Worm (Caenorhabditis elegans) whole organism, late embryonic: ENCODE measurements around the gene F46F5.7.

Source experiments
- K09A11.1 ChIP-seq: sonication (generic microtip); optimal IDR thresholded peaks from 2 replicates; lab custom pipeline; 2017; ENCODE audit warnings: antibody characterized with exemption, mild to moderate bottlenecking, missing genetic modification characterization, missing compliant biosample characterization; ENCODE audit not compliant: insufficient read depth
- ama-1 ChIP-seq: fragments of 150-350 bp; optimal IDR thresholded peaks from 2 replicates; lab custom pipeline; 2014
- ceh-14 ChIP-seq: sonication (generic microtip); optimal IDR thresholded peaks from 2 replicates; lab custom pipeline; 2016; ENCODE audit warnings: missing genotype, missing genetic modification characterization, missing compliant biosample characterization
- ceh-6 ChIP-seq: fragments of 200-800 bp; sonication (Bioruptor generic); optimal IDR thresholded peaks from 2 replicates; lab custom pipeline; 2018; ENCODE audit warnings: mild to moderate bottlenecking, missing genetic modification characterization, missing compliant biosample characterization
- dve-1 ChIP-seq: sonication (generic microtip); optimal IDR thresholded peaks from 2 replicates; lab custom pipeline; 2017; ENCODE audit warnings: antibody characterized with exemption, mild to moderate bottlenecking, missing genetic modification characterization, missing compliant biosample characterization
- elt-2 ChIP-seq: sonication (generic microtip); optimal IDR thresholded peaks from 2 replicates; lab custom pipeline; 2016; ENCODE audit warnings: missing genetic modification reagents, missing genetic modification characterization, missing compliant biosample characterization
- hlh-13 ChIP-seq: fragments of 200-800 bp; sonication (Bioruptor generic); optimal IDR thresholded peaks from 2 replicates; lab custom pipeline; 2018; ENCODE audit warnings: mild to moderate bottlenecking, missing genetic modification characterization, missing compliant biosample characterization
- lin-11 ChIP-seq: fragments of 200-800 bp; sonication (Bioruptor generic); optimal IDR thresholded peaks from 2 replicates; lab custom pipeline; 2018; ENCODE audit warnings: mild to moderate bottlenecking, missing genetic modification characterization, missing compliant biosample characterization
- npax-4 ChIP-seq: sonication (generic microtip); optimal IDR thresholded peaks from 2 replicates; lab custom pipeline; 2016; ENCODE audit warnings: missing genetic modification characterization, missing compliant biosample characterization
- pax-1 ChIP-seq: fragments of 150-350 bp; optimal IDR thresholded peaks from 2 replicates; lab custom pipeline; 2014; ENCODE audit warnings: missing biosample characterization, missing genetic modification characterization
- pha-4 ChIP-seq: fragments of 150-350 bp; optimal IDR thresholded peaks from 2 replicates; lab custom pipeline; 2018; ENCODE audit warnings: missing biosample characterization, missing genetic modification reagents, missing genetic modification characterization
- pqm-1 ChIP-seq: sonication (generic microtip); optimal IDR thresholded peaks from 2 replicates; lab custom pipeline; 2016; ENCODE audit warnings: missing genetic modification characterization, missing compliant biosample characterization
- unc-86 ChIP-seq: sonication (generic microtip); optimal IDR thresholded peaks from 2 replicates; lab custom pipeline; 2016; ENCODE audit warnings: missing genetic modification characterization, missing compliant biosample characterization

- no peak for TF ChIP-seq lin-11
- no peak for TF ChIP-seq pax-1 (tag; lab: Kevin White, UChicago)
- no peak for TF ChIP-seq unc-86 (tag; lab: Kevin White, UChicago)
- no peak for TF ChIP-seq K09A11.1 (tag; lab: Kevin White, UChicago)
- no peak for TF ChIP-seq ceh-14 (tag; lab: Kevin White, UChicago)
- TF ChIP-seq ama-1 (lab: Kevin White, UChicago), result no peak
- no peak for TF ChIP-seq npax-4
- no peak for TF ChIP-seq hlh-13 (GFP tag; lab: Kevin White, UChicago)
- no peak for TF ChIP-seq pqm-1
- TF ChIP-seq pha-4, result no peak
- TF ChIP-seq ceh-6 (GFP tag; lab: Kevin White, UChicago), result no peak
- TF ChIP-seq elt-2 (tag; lab: Kevin White, UChicago), result no peak
- TF ChIP-seq dve-1 (tag; lab: Kevin White, UChicago), result no peak
Measured at ce11 chrII:783532-783931, 36.9 kb downstream of the F46F5.7 start, which contains the start of gene Y39F10A.6.
